Worm (Caenorhabditis elegans): ENCODE results near the gene ZK616.61.

DNA sequence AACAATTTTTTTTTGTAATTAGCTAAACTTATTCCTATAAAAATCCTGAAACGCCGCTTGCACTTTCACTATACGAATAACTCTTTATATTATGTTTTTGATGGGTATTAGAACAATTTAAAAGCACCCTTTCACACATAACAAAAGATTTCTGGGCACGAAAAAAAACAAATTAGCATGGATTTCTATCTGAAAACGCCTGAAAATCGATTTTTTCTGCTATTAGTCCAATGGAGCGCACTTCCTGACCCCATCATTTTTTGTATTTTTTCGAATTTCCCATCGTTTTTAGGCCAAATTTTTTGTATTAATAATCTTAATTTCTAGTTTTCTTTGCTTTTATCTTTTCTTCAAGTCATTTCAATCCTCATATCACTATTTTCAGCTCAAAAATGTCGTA lies 36.0 kb upstream of the ZK616.61 start, which contains the start of gene F41H10.3:
- TF ChIP-seq hnd-1 (tag; optimal IDR thresholded peaks at IDR 0.05): no peak
- no peak for TF ChIP-seq flt-1 (GFP tag; IDR thresholded peaks at IDR 0.05)
- no peak for TF ChIP-seq scrt-1 (GFP tag; IDR thresholded peaks at IDR 0.05)
- TF ChIP-seq F13C5.2 (tag; optimal IDR thresholded peaks at IDR 0.05): no peak
- no peak for TF ChIP-seq tra-4 (tag; optimal IDR thresholded peaks at IDR 0.05)
- no peak for TF ChIP-seq hmbx-1 (tag; optimal IDR thresholded peaks at IDR 0.05)
- no peak for TF ChIP-seq ama-1 (optimal IDR thresholded peaks at IDR 0.05)
- TF ChIP-seq pes-1 (GFP tag; IDR thresholded peaks at IDR 0.05): no peak
- TF ChIP-seq aly-1 (tag; optimal IDR thresholded peaks at IDR 0.05): no peak

All from whole organism, early embryonic.